Comparison of ENCODE assay signal across 3 fruit fly cellular contexts in genomic region chrX:9350309-9350708, dm6.
TF ChIP-seq lines count a peak whose summit lies in the region.

No protein-coding gene starts in this region.

- no peak for TF ChIP-seq CTCF in whole organism, embryonic (GFP tag; optimal IDR thresholded peaks at IDR 0.05; lab: Kevin White, UChicago)

TF ChIP-seq in whole organism, embryonic, 481 proteins besides CTCF, POLR2A, EP300 and RAD21 (continues in another document):
- TF ChIP-seq tin (GFP tag; optimal IDR thresholded peaks at IDR 0.05; lab: Kevin White, UChicago) (no peak), CG13296 (GFP tag; optimal IDR thresholded peaks at IDR 0.05; lab: Kevin White, UChicago) (peak; percentile 28), sens-2 (GFP tag; IDR thresholded peaks at IDR 0.05; lab: Robert Waterston, UW) (no peak), CG6175 (GFP tag; IDR thresholded peaks at IDR 0.05; lab: Robert Waterston, UW) (no peak), CG30020 (tag; optimal IDR thresholded peaks at IDR 0.05; lab: Kevin White, UChicago) (no peak), gfzf (GFP tag; optimal IDR thresholded peaks at IDR 0.05; lab: Kevin White, UChicago) (no peak), eve (GFP tag; optimal IDR thresholded peaks at IDR 0.05; lab: Kevin White, UChicago) (no peak), CG11093 (GFP tag; IDR thresholded peaks at IDR 0.05; lab: Robert Waterston, UW) (no peak), BEAF-32 (GFP tag; optimal IDR thresholded peaks at IDR 0.05; lab: Kevin White, UChicago) (no peak), bigmax (GFP tag; optimal IDR thresholded peaks at IDR 0.05; lab: Kevin White, UChicago) (no peak), D (optimal IDR thresholded peaks at IDR 0.05; lab: Kevin White, UChicago) (no peak), D (GFP tag; optimal IDR thresholded peaks at IDR 0.05; lab: Kevin White, UChicago) (no peak), Hr78 (GFP tag; optimal IDR thresholded peaks at IDR 0.05; lab: Kevin White, UChicago) (no peak), her (GFP tag; optimal IDR thresholded peaks at IDR 0.05; lab: Kevin White, UChicago) (no peak), exex (tag; optimal IDR thresholded peaks at IDR 0.05; lab: Kevin White, UChicago) (no peak), toy (GFP tag; IDR thresholded peaks at IDR 0.05; lab: Robert Waterston, UW) (no peak), inv (GFP tag; IDR thresholded peaks at IDR 0.05; lab: Robert Waterston, UW; ENCODE audit: partially characterized antibody) (no peak), Scr (GFP tag; IDR thresholded peaks at IDR 0.05; lab: Robert Waterston, UW; ENCODE audit: partially characterized antibody) (no peak), fd64A (GFP tag; optimal IDR thresholded peaks at IDR 0.05; lab: Kevin White, UChicago) (no peak), crp (GFP tag; optimal IDR thresholded peaks at IDR 0.05; lab: Kevin White, UChicago) (no peak), CG17328 (GFP tag; IDR thresholded peaks at IDR 0.05; lab: Robert Waterston, UW) (no peak), hbn (GFP tag; IDR thresholded peaks at IDR 0.05; lab: Robert Waterston, UW; ENCODE audit: partially characterized antibody) (no peak), CG12104 (GFP tag; optimal IDR thresholded peaks at IDR 0.05; lab: Kevin White, UChicago) (no peak), CG2199 (GFP tag; IDR thresholded peaks at IDR 0.05; lab: Robert Waterston, UW) (no peak), Hr51 (GFP tag; optimal IDR thresholded peaks at IDR 0.05; lab: Kevin White, UChicago) (peak in 1 of 2 experiments; percentile 68), mld (GFP tag; IDR thresholded peaks at IDR 0.05; lab: Robert Waterston, UW; ENCODE audit: partially characterized antibody) (no peak), hb (GFP tag; IDR thresholded peaks at IDR 0.05; lab: Robert Waterston, UW; ENCODE audit: partially characterized antibody) (no peak), bcd (GFP tag; optimal IDR thresholded peaks at IDR 0.05; lab: Kevin White, UChicago) (peak; percentile 16), CHES-1-like (GFP tag; optimal IDR thresholded peaks at IDR 0.05; lab: Kevin White, UChicago) (no peak), CG10147 (GFP tag; optimal IDR thresholded peaks at IDR 0.05; lab: Kevin White, UChicago) (no peak), ab (GFP tag; optimal IDR thresholded peaks at IDR 0.05; lab: Kevin White, UChicago) (no peak)

TF ChIP-seq in whole organism, prepupa, 60 proteins besides CTCF, POLR2A, EP300 and RAD21:
- TF ChIP-seq Hr38 (GFP tag; optimal IDR thresholded peaks at IDR 0.05; lab: Kevin White, UChicago) (no peak), CG15336 (GFP tag; IDR thresholded peaks at IDR 0.05; lab: Robert Waterston, UW) (peak; percentile 74), Ets96B (tag; optimal IDR thresholded peaks at IDR 0.05; lab: Kevin White, UChicago) (peak; percentile 4), achi (GFP tag; optimal IDR thresholded peaks at IDR 0.05; lab: Kevin White, UChicago) (peak; percentile 3), salr (GFP tag; optimal IDR thresholded peaks at IDR 0.05; lab: Kevin White, UChicago) (no peak), CG4318 (GFP tag; optimal IDR thresholded peaks at IDR 0.05; lab: Kevin White, UChicago) (peak; percentile 31), CG8119 (GFP tag; IDR thresholded peaks at IDR 0.05; lab: Robert Waterston, UW) (peak; percentile 50; the same call in 2 of the 3 replicates), ss (GFP tag; optimal IDR thresholded peaks at IDR 0.05; lab: Kevin White, UChicago) (no peak), CG6276 (GFP tag; optimal IDR thresholded peaks at IDR 0.05; lab: Kevin White, UChicago) (peak; percentile 33), Eip78C (GFP tag; lab: Kevin White, UChicago) (no peak), Hr39 (GFP tag; optimal IDR thresholded peaks at IDR 0.05; lab: Kevin White, UChicago) (no peak), Eip75B (GFP tag; optimal IDR thresholded peaks at IDR 0.05; lab: Kevin White, UChicago) (no peak), CG32006 (GFP tag; optimal IDR thresholded peaks at IDR 0.05; lab: Kevin White, UChicago) (peak; percentile 67), Hr4 (GFP tag; optimal IDR thresholded peaks at IDR 0.05; lab: Kevin White, UChicago) (peak; percentile 40), CG7368 (GFP tag; optimal IDR thresholded peaks at IDR 0.05; lab: Kevin White, UChicago) (no peak)

TF ChIP-seq in whole organism, pupa, 21 proteins besides CTCF, POLR2A, EP300 and RAD21:
- TF ChIP-seq CG32121 (GFP tag; IDR thresholded peaks at IDR 0.05; lab: Robert Waterston, UW) (peak; percentile 29; the same call in 1 of the 2 replicates), CG14655 (GFP tag; optimal IDR thresholded peaks at IDR 0.05; lab: Kevin White, UChicago) (peak; percentile 2), CG4496 (GFP tag; IDR thresholded peaks at IDR 0.05; lab: Robert Waterston, UW) (0 out of 3 replicates have a peak, but pooled peaks have one; percentile 29), CG13204 (GFP tag; optimal IDR thresholded peaks at IDR 0.05; lab: Kevin White, UChicago) (no peak)

Comparison
In these comparisons a context has a peak if more than half of its experiments do, and no peak if none do; other contexts are left out.
1. Of the 7 proteins assayed by ChIP-seq in both whole organism, embryonic and whole organism, prepupa: peak only in whole organism, embryonic: Blimp-1 and Sox102F; only in whole organism, prepupa: none; in both: none; in neither: 5.